Worm (Caenorhabditis elegans) whole organism, L4 larva: ENCODE data around the gene daf-41.

Source experiments
- F10B5.3 ChIP-seq: sonication (generic microtip); optimal IDR thresholded peaks from 2 replicates; lab custom pipeline; 2016; ENCODE audit warnings: mild to moderate bottlenecking, missing genetic modification characterization, missing compliant biosample characterization
- F49E8.2 ChIP-seq: sonication (generic microtip); optimal IDR thresholded peaks from 2 replicates; lab custom pipeline; 2016; ENCODE audit warnings: missing compliant biosample characterization, mild to moderate bottlenecking, missing genetic modification characterization, borderline replicate concordance
- T26A8.4 ChIP-seq: fragments of 200-800 bp; sonication (Bioruptor generic); IDR thresholded peaks from 2 replicates; pipeline ENCODE4 v1.3.6; 2022; ENCODE audit warnings: missing genetic modification characterization, missing compliant biosample characterization
- Y5F2A.4 ChIP-seq: fragments of 200-800 bp; sonication (Bioruptor generic); optimal IDR thresholded peaks from 2 replicates; lab custom pipeline; 2018; ENCODE audit warnings: mild to moderate bottlenecking, missing genetic modification characterization, missing compliant biosample characterization
- Y75B8A.6 ChIP-seq: fragments of 200-800 bp; sonication (Bioruptor generic); IDR thresholded peaks from 2 replicates; pipeline ENCODE4 v1.3.6; 2022; ENCODE audit warnings: missing genetic modification reagents, missing genetic modification characterization, missing compliant biosample characterization
- ZK546.5 ChIP-seq, 2 experiments: sonication (generic microtip); optimal IDR thresholded peaks; 2 replicates each; lab custom pipeline; 2017; ENCODE audit warnings: missing biosample characterization in 2 of 2, missing genetic modification characterization in 2 of 2
- aly-2 ChIP-seq: sonication (generic microtip); optimal IDR thresholded peaks from 2 replicates; lab custom pipeline; 2018; ENCODE audit warnings: missing biosample characterization, missing genetic modification characterization
- ama-1 ChIP-seq: fragments of 150-350 bp; optimal IDR thresholded peaks from 2 replicates; lab custom pipeline; 2014; ENCODE audit warnings: inconsistent platforms, mixed read lengths
- arid-1 ChIP-seq: fragments of 200-800 bp; sonication (Bioruptor generic); conservative IDR thresholded peaks from 2 replicates; pipeline ENCODE4 v1.3.6; 2022; ENCODE audit warnings: missing genetic modification reagents, missing genetic modification characterization, missing compliant biosample characterization
- ceh-20 ChIP-seq: fragments of 200-800 bp; sonication (Bioruptor generic); IDR thresholded peaks from 2 replicates; pipeline ENCODE4 v1.3.6; 2022; ENCODE audit warnings: missing genetic modification reagents, missing genetic modification characterization, missing compliant biosample characterization
- ceh-28 ChIP-seq: fragments of 150-350 bp; optimal IDR thresholded peaks from 2 replicates; lab custom pipeline; 2014; ENCODE audit warnings: missing biosample characterization, missing genetic modification reagents, missing genetic modification characterization
- ceh-62 ChIP-seq: sonication (generic microtip); optimal IDR thresholded peaks from 2 replicates; lab custom pipeline; 2017; ENCODE audit warnings: missing biosample characterization, missing genetic modification characterization
- cey-2 ChIP-seq: sonication (generic microtip); optimal IDR thresholded peaks from 3 replicates; lab custom pipeline; 2017; ENCODE audit warnings: missing genetic modification characterization, mild to moderate bottlenecking, missing compliant biosample characterization, antibody characterized with exemption, borderline replicate concordance; ENCODE audit not compliant: insufficient read depth
- daf-8 ChIP-seq: fragments of 200-800 bp; sonication (Bioruptor generic); IDR thresholded peaks from 2 replicates; pipeline ENCODE4 v1.3.6; 2022; ENCODE audit warnings: missing genetic modification characterization, missing compliant biosample characterization
- dmd-8 ChIP-seq: fragments of 200-800 bp; sonication (Bioruptor generic); IDR thresholded peaks from 2 replicates; pipeline ENCODE4 v1.3.6; 2022; ENCODE audit warnings: missing genetic modification characterization, missing compliant biosample characterization
- dpl-1 ChIP-seq: fragments of 150-350 bp; optimal IDR thresholded peaks from 2 replicates; lab custom pipeline; 2014; ENCODE audit warnings: missing biosample characterization, missing genetic modification reagents, missing genetic modification characterization
- duxl-1 ChIP-seq: sonication (generic microtip); optimal IDR thresholded peaks from 2 replicates; lab custom pipeline; 2016; ENCODE audit warnings: mild to moderate bottlenecking, missing genetic modification characterization, moderate library complexity, missing compliant biosample characterization; ENCODE audit not compliant: poor library complexity
- dve-1 ChIP-seq: sonication (generic microtip); optimal IDR thresholded peaks from 2 replicates; lab custom pipeline; 2017; ENCODE audit warnings: antibody characterized with exemption, mild to moderate bottlenecking, missing genetic modification characterization, missing compliant biosample characterization; ENCODE audit not compliant: insufficient read depth
- egl-27 ChIP-seq: sonication (generic microtip); optimal IDR thresholded peaks from 3 replicates; lab custom pipeline; 2017; ENCODE audit warnings: missing biosample characterization, missing genetic modification reagents, missing genetic modification characterization
- hlh-11 ChIP-seq: fragments of 200-800 bp; sonication (Bioruptor generic); optimal IDR thresholded peaks from 2 replicates; lab custom pipeline; 2018; ENCODE audit warnings: mild to moderate bottlenecking, missing genetic modification characterization, missing compliant biosample characterization
- hlh-30 ChIP-seq: sonication (generic microtip); optimal IDR thresholded peaks from 2 replicates; lab custom pipeline; 2017; ENCODE audit warnings: antibody characterized with exemption, mild to moderate bottlenecking, missing genetic modification characterization, missing compliant biosample characterization; ENCODE audit not compliant: insufficient read depth
- hmg-1.1 ChIP-seq: fragments of 200-800 bp; sonication (Bioruptor generic); IDR thresholded peaks from 2 replicates; pipeline ENCODE4 v1.3.6; 2022; ENCODE audit warnings: missing genetic modification reagents, missing genetic modification characterization, missing compliant biosample characterization
- jun-1 ChIP-seq: fragments of 150-350 bp; optimal IDR thresholded peaks from 2 replicates; lab custom pipeline; 2014; ENCODE audit warnings: missing biosample characterization, missing genetic modification reagents, missing genetic modification characterization
- lim-7 ChIP-seq: fragments of 200-800 bp; sonication (Bioruptor generic); IDR thresholded peaks from 2 replicates; pipeline ENCODE4 v1.3.6; 2022; ENCODE audit warnings: missing genetic modification characterization, missing compliant biosample characterization
- lin-15B ChIP-seq: fragments of 150-350 bp; sonication (generic microtip); optimal IDR thresholded peaks from 3 replicates; lab custom pipeline; 2014; ENCODE audit warnings: missing biosample characterization, missing genetic modification characterization
- lin-29 ChIP-seq: fragments of 200-800 bp; sonication (Bioruptor generic); IDR thresholded peaks from 2 replicates; pipeline ENCODE4 v1.3.6; 2022; ENCODE audit warnings: missing genetic modification reagents, missing genetic modification characterization, missing compliant biosample characterization
- lin-39 ChIP-seq: fragments of 150-350 bp; optimal IDR thresholded peaks from 2 replicates; lab custom pipeline; 2014; ENCODE audit warnings: missing biosample characterization, missing genetic modification reagents, missing genetic modification characterization
- lir-3 ChIP-seq: sonication (generic microtip); optimal IDR thresholded peaks from 2 replicates; lab custom pipeline; 2016; ENCODE audit warnings: mild to moderate bottlenecking, missing genetic modification characterization, missing compliant biosample characterization
- lsy-2 ChIP-seq, 2 experiments: fragments of 150-350 bp in 1 of 2; sonication (generic microtip) in 1 of 2; optimal IDR thresholded peaks; 2 replicates each; lab custom pipeline; 2014 to 2017; ENCODE audit warnings: missing biosample characterization in 2 of 2, missing genetic modification characterization in 2 of 2
- madf-5 ChIP-seq, 2 experiments: fragments of 200-800 bp; sonication (Bioruptor generic); IDR thresholded peaks; 2 replicates each; pipeline ENCODE4 v1.3.6; 2022; ENCODE audit warnings: missing compliant biosample characterization in 2 of 2, missing genetic modification characterization in 2 of 2
- mdl-1 ChIP-seq, 2 experiments: fragments of 150-350 bp in 1 of 2; sonication (generic microtip) in 1 of 2; optimal IDR thresholded peaks; 2 replicates each; lab custom pipeline; 2014 to 2017; ENCODE audit warnings: missing biosample characterization in 2 of 2, missing genetic modification characterization in 2 of 2
- mep-1 ChIP-seq: fragments of 150-350 bp; sonication (generic microtip); optimal IDR thresholded peaks from 3 replicates; lab custom pipeline; 2014; ENCODE audit warnings: missing biosample characterization, missing genetic modification characterization
- mes-2 ChIP-seq: sonication (generic microtip); optimal IDR thresholded peaks from 2 replicates; lab custom pipeline; 2016; ENCODE audit warnings: missing genotype, mild to moderate bottlenecking, missing genetic modification characterization, missing compliant biosample characterization; ENCODE audit not compliant: poor library complexity, severe bottlenecking
- mxl-2 ChIP-seq: fragments of 200-800 bp; sonication (Bioruptor generic); conservative IDR thresholded peaks from 2 replicates; pipeline ENCODE4 v1.3.6; 2022; ENCODE audit warnings: missing genetic modification reagents, missing genetic modification characterization, missing compliant biosample characterization
- nhr-11 ChIP-seq: fragments of 150-350 bp; optimal IDR thresholded peaks from 2 replicates; lab custom pipeline; 2014; ENCODE audit warnings: missing biosample characterization, missing genetic modification characterization
- nhr-111 ChIP-seq: fragments of 200-800 bp; sonication (Bioruptor generic); optimal IDR thresholded peaks from 2 replicates; lab custom pipeline; 2018; ENCODE audit warnings: mild to moderate bottlenecking, missing genetic modification characterization, missing compliant biosample characterization
- nhr-42 ChIP-seq: fragments of 200-800 bp; sonication (Bioruptor generic); IDR thresholded peaks from 2 replicates; pipeline ENCODE4 v1.3.6; 2022; ENCODE audit warnings: missing genetic modification characterization, missing compliant biosample characterization
- nhr-6 ChIP-seq: fragments of 150-350 bp; optimal IDR thresholded peaks from 2 replicates; lab custom pipeline; 2014; ENCODE audit warnings: missing biosample characterization, missing genetic modification characterization
- nhr-77 ChIP-seq: fragments of 150-350 bp; optimal IDR thresholded peaks from 2 replicates; lab custom pipeline; 2014; ENCODE audit warnings: missing biosample characterization, missing genetic modification characterization
- pha-4 ChIP-seq, 2 experiments: fragments of 150-350 bp in 1 of 2; fragments of 200-800 bp in 1 of 2; sonication (Bioruptor generic) in 1 of 2; IDR thresholded peaks in 1 of 2; optimal IDR thresholded peaks in 1 of 2; 2 replicates each; pipeline versions ENCODE4 v1.3.6 to Lab custom; 2014 to 2022; ENCODE audit warnings: missing genetic modification characterization in 2 of 2, missing genetic modification reagents in 2 of 2, missing biosample characterization in 1 of 2, missing compliant biosample characterization in 1 of 2
- php-3 ChIP-seq: fragments of 200-800 bp; sonication (Bioruptor generic); IDR thresholded peaks from 2 replicates; pipeline ENCODE4 v1.3.6; 2022; ENCODE audit warnings: missing genetic modification reagents, missing genetic modification characterization, missing compliant biosample characterization
- pqm-1 ChIP-seq: sonication (generic microtip); optimal IDR thresholded peaks from 2 replicates; lab custom pipeline; 2017; ENCODE audit warnings: missing biosample characterization, missing genetic modification characterization
- rbr-2 ChIP-seq: sonication (generic microtip); optimal IDR thresholded peaks from 2 replicates; lab custom pipeline; 2016; ENCODE audit warnings: missing genotype, missing genetic modification characterization, missing compliant biosample characterization
- saeg-2 ChIP-seq: fragments of 200-800 bp; sonication (Bioruptor generic); IDR thresholded peaks from 2 replicates; pipeline ENCODE4 v1.3.6; 2022; ENCODE audit warnings: missing genetic modification reagents, missing genetic modification characterization, missing compliant biosample characterization
- spr-3 ChIP-seq: fragments of 200-800 bp; sonication (Bioruptor generic); optimal IDR thresholded peaks from 2 replicates; lab custom pipeline; 2018; ENCODE audit warnings: mild to moderate bottlenecking, missing genetic modification characterization, missing compliant biosample characterization
- unc-62 ChIP-seq, 3 experiments: fragments of 150-350 bp in 1 of 3; sonication (generic microtip); optimal IDR thresholded peaks in 2 of 3; peaks in 1 of 3; 1 replicate in 1 of 3; 2 replicates in 2 of 3; lab custom pipeline; 2014 to 2017; ENCODE audit warnings: missing biosample characterization in 3 of 3, missing genetic modification characterization in 3 of 3, missing genetic modification reagents in 3 of 3, missing genotype in 1 of 3
- zfp-2 ChIP-seq: sonication (generic microtip); optimal IDR thresholded peaks from 2 replicates; lab custom pipeline; 2016; ENCODE audit warnings: mild to moderate bottlenecking, missing genetic modification characterization, missing compliant biosample characterization
- zfp-3 ChIP-seq: fragments of 200-800 bp; sonication (Bioruptor generic); conservative IDR thresholded peaks from 2 replicates; pipeline ENCODE4 v1.3.6; 2022; ENCODE audit warnings: missing genetic modification reagents, missing genetic modification characterization, missing compliant biosample characterization
- zip-11 ChIP-seq: fragments of 200-800 bp; sonication (Bioruptor generic); IDR thresholded peaks from 2 replicates; pipeline ENCODE4 v1.3.6; 2022; ENCODE audit warnings: missing genetic modification characterization, missing compliant biosample characterization
- ztf-11 ChIP-seq: fragments of 150-350 bp; optimal IDR thresholded peaks from 2 replicates; lab custom pipeline; 2014; ENCODE audit warnings: missing biosample characterization, missing genetic modification characterization

Gene daf-41

ce11 chrIII:5224908-5225307 lies 49.7 kb downstream of the daf-41 start:
- no peak for TF ChIP-seq F49E8.2
- TF ChIP-seq hlh-11, result peak; percentile 36
- TF ChIP-seq aly-2 (tag; lab: Kevin White, UChicago), result no peak
- TF ChIP-seq madf-5 (GFP tag; IDR thresholded peaks at IDR 0.05; lab: Robert Waterston, UW), result no peak
- no peak for TF ChIP-seq hlh-30 (tag; lab: Kevin White, UChicago)
- no peak for TF ChIP-seq spr-3
- no peak for TF ChIP-seq zfp-2
- no peak for TF ChIP-seq egl-27 (tag; lab: Kevin White, UChicago)
- TF ChIP-seq ZK546.5 (tag; optimal IDR thresholded peaks at IDR 0.05; lab: Kevin White, UChicago), result no peak
- TF ChIP-seq jun-1 (tag; lab: Kevin White, UChicago), result no peak
- peak; percentile 81 for TF ChIP-seq dve-1 (tag; lab: Kevin White, UChicago)
- TF ChIP-seq lin-15B (tag; lab: Kevin White, UChicago), result no peak
- peak; percentile 54 for TF ChIP-seq nhr-6 (tag; lab: Kevin White, UChicago)
- TF ChIP-seq lim-7 (GFP tag; lab: Robert Waterston, UW), result no peak
- TF ChIP-seq rbr-2 (tag; lab: Kevin White, UChicago), result no peak
- no peak for TF ChIP-seq daf-8
- no peak for TF ChIP-seq Y75B8A.6
- TF ChIP-seq lin-29, result no peak
- TF ChIP-seq nhr-11 (tag; lab: Kevin White, UChicago), result no peak
- TF ChIP-seq dmd-8 (GFP tag; lab: Robert Waterston, UW), result no peak
- no peak for TF ChIP-seq cey-2 (tag; lab: Kevin White, UChicago)
- no peak for TF ChIP-seq mxl-2 (GFP tag; lab: Robert Waterston, UW)
- TF ChIP-seq lin-39 (tag; lab: Kevin White, UChicago), result no peak
- TF ChIP-seq duxl-1 (tag; lab: Kevin White, UChicago), result no peak
- TF ChIP-seq dpl-1 (GFP tag; lab: Kevin White, UChicago), result peak; percentile 1
- TF ChIP-seq php-3 (GFP tag; lab: Robert Waterston, UW), result no peak
- no peak for TF ChIP-seq ceh-28 (tag; lab: Kevin White, UChicago)
- TF ChIP-seq zip-11 (GFP tag; lab: Robert Waterston, UW), result no peak
- no peak for TF ChIP-seq lir-3 (tag; lab: Kevin White, UChicago)
- TF ChIP-seq nhr-111 (GFP tag; lab: Kevin White, UChicago), result no peak
- no peak for TF ChIP-seq ceh-62
- no peak for TF ChIP-seq unc-62 (GFP tag; optimal IDR thresholded peaks at IDR 0.05 in 1 of 2; lab: Kevin White, UChicago)
- no peak for TF ChIP-seq unc-62 (tag; optimal IDR thresholded peaks at IDR 0.05; lab: Kevin White, UChicago)
- peak in 1 of 2 experiments; percentile 21 for TF ChIP-seq lsy-2 (tag; optimal IDR thresholded peaks at IDR 0.05; lab: Kevin White, UChicago)
- peak; percentile 14 for TF ChIP-seq mep-1 (tag; lab: Kevin White, UChicago)
- peak; percentile 23 for TF ChIP-seq nhr-77 (tag; lab: Kevin White, UChicago)
- TF ChIP-seq ztf-11 (tag; lab: Kevin White, UChicago), result no peak
- no peak for TF ChIP-seq Y5F2A.4 (GFP tag; lab: Kevin White, UChicago)
- no peak for TF ChIP-seq hmg-1.1 (GFP tag; lab: Robert Waterston, UW)
- peak; percentile 21 for TF ChIP-seq mes-2 (tag; lab: Kevin White, UChicago)
- TF ChIP-seq T26A8.4, result no peak; the same call in 1 of the 2 replicates
- no peak for TF ChIP-seq nhr-42 (GFP tag; lab: Robert Waterston, UW)
- TF ChIP-seq saeg-2 (GFP tag; lab: Robert Waterston, UW), result no peak
- TF ChIP-seq zfp-3 (GFP tag; lab: Robert Waterston, UW), result no peak
- no peak for TF ChIP-seq mdl-1 (tag; optimal IDR thresholded peaks at IDR 0.05; lab: Kevin White, UChicago)
- peak; percentile 51 for TF ChIP-seq ama-1
- no peak for TF ChIP-seq pha-4 (GFP tag; IDR thresholded peaks at IDR 0.05; lab: Robert Waterston, UW)
- peak; percentile 44 for TF ChIP-seq pha-4 (tag; optimal IDR thresholded peaks at IDR 0.05; lab: Kevin White, UChicago)
- TF ChIP-seq F10B5.3 (tag; lab: Kevin White, UChicago), result no peak
- peak; percentile 36 for TF ChIP-seq pqm-1 (tag; lab: Kevin White, UChicago)
- no peak for TF ChIP-seq arid-1
- TF ChIP-seq ceh-20 (GFP tag; lab: Robert Waterston, UW), result no peak
